Worm (Caenorhabditis elegans) whole organism, mixed stage, embryonic: ENCODE data around the gene F38B2.2.

Experiments used
- M03D4.4 ChIP-seq: sonication (generic microtip); optimal IDR thresholded peaks from 2 replicates; lab custom pipeline; 2017; ENCODE audit warnings: mild to moderate bottlenecking, missing genetic modification characterization, missing compliant biosample characterization
- bed-3 ChIP-seq: fragments of 200-800 bp; sonication (Bioruptor generic); optimal IDR thresholded peaks from 3 replicates; lab custom pipeline; 2018; ENCODE audit warnings: mild to moderate bottlenecking, missing genetic modification characterization, moderate library complexity, missing compliant biosample characterization
- ceh-39 ChIP-seq: fragments of 150-350 bp; optimal IDR thresholded peaks from 2 replicates; lab custom pipeline; 2014; ENCODE audit warnings: missing biosample characterization, missing genetic modification characterization
- ceh-43 ChIP-seq: fragments of 200-800 bp; sonication (Bioruptor generic); optimal IDR thresholded peaks from 2 replicates; lab custom pipeline; 2018; ENCODE audit warnings: mild to moderate bottlenecking, missing genetic modification characterization, moderate library complexity, missing compliant biosample characterization
- ceh-83 ChIP-seq: fragments of 200-800 bp; sonication (Bioruptor generic); optimal IDR thresholded peaks from 2 replicates; lab custom pipeline; 2018; ENCODE audit warnings: mild to moderate bottlenecking, missing genetic modification characterization, missing compliant biosample characterization
- ces-1 ChIP-seq: fragments of 150-350 bp; optimal IDR thresholded peaks from 2 replicates; lab custom pipeline; 2014; ENCODE audit warnings: missing biosample characterization, missing genetic modification reagents, missing genetic modification characterization
- cnd-1 ChIP-seq: fragments of 200-800 bp; sonication (Bioruptor generic); optimal IDR thresholded peaks from 2 replicates; lab custom pipeline; 2018; ENCODE audit warnings: mild to moderate bottlenecking, missing genetic modification characterization, missing compliant biosample characterization
- drap-1 ChIP-seq: fragments of 200-800 bp; sonication (Bioruptor generic); optimal IDR thresholded peaks from 3 replicates; lab custom pipeline; 2018; ENCODE audit warnings: mild to moderate bottlenecking, missing genetic modification characterization, missing compliant biosample characterization
- elt-1 ChIP-seq: sonication (generic microtip); optimal IDR thresholded peaks from 2 replicates; lab custom pipeline; 2017; ENCODE audit warnings: missing genetic modification characterization, mild to moderate bottlenecking, missing compliant biosample characterization, antibody characterized with exemption, moderate library complexity, borderline replicate concordance; ENCODE audit not compliant: insufficient read depth
- elt-3 ChIP-seq: fragments of 150-350 bp; optimal IDR thresholded peaks from 2 replicates; lab custom pipeline; 2014; ENCODE audit warnings: missing biosample characterization, missing genetic modification characterization
- flh-1 ChIP-seq: fragments of 200-800 bp; sonication (Bioruptor generic); optimal IDR thresholded peaks from 2 replicates; lab custom pipeline; 2018; ENCODE audit warnings: mild to moderate bottlenecking, missing genetic modification characterization, moderate library complexity, missing compliant biosample characterization
- ham-2 ChIP-seq: fragments of 200-800 bp; sonication (Bioruptor generic); optimal IDR thresholded peaks from 2 replicates; lab custom pipeline; 2018; ENCODE audit warnings: mild to moderate bottlenecking, missing genetic modification characterization, missing compliant biosample characterization
- hlh-1 ChIP-seq: fragments of 150-350 bp; optimal IDR thresholded peaks from 2 replicates; lab custom pipeline; 2014; ENCODE audit warnings: missing biosample characterization, missing genetic modification reagents, missing genetic modification characterization
- lin-13 ChIP-seq: fragments of 150-350 bp; optimal IDR thresholded peaks from 2 replicates; lab custom pipeline; 2014; ENCODE audit warnings: missing biosample characterization, missing genetic modification characterization
- lin-32 ChIP-seq: fragments of 200-800 bp; sonication (Bioruptor generic); optimal IDR thresholded peaks from 2 replicates; lab custom pipeline; 2018; ENCODE audit warnings: mild to moderate bottlenecking, missing genetic modification characterization, missing compliant biosample characterization
- lsy-2 ChIP-seq: fragments of 150-350 bp; optimal IDR thresholded peaks from 2 replicates; lab custom pipeline; 2014; ENCODE audit warnings: missing biosample characterization, missing genetic modification characterization
- mab-5 ChIP-seq: fragments of 150-350 bp; optimal IDR thresholded peaks from 2 replicates; lab custom pipeline; 2014; ENCODE audit warnings: missing biosample characterization, missing genetic modification characterization
- mep-1 ChIP-seq: fragments of 150-350 bp; optimal IDR thresholded peaks from 2 replicates; lab custom pipeline; 2017; ENCODE audit warnings: missing biosample characterization, missing genetic modification reagents, missing genetic modification characterization, inconsistent platforms
- mls-2 ChIP-seq: sonication (generic microtip); optimal IDR thresholded peaks from 2 replicates; lab custom pipeline; 2016; ENCODE audit warnings: mild to moderate bottlenecking, missing genetic modification characterization, moderate library complexity, missing compliant biosample characterization
- nhr-12 ChIP-seq: fragments of 150-350 bp; optimal IDR thresholded peaks from 2 replicates; lab custom pipeline; 2014; ENCODE audit warnings: missing biosample characterization, missing genetic modification characterization
- nhr-237 ChIP-seq: fragments of 150-350 bp; optimal IDR thresholded peaks from 2 replicates; lab custom pipeline; 2014; ENCODE audit warnings: missing biosample characterization, missing genetic modification characterization
- nhr-28 ChIP-seq: fragments of 150-350 bp; optimal IDR thresholded peaks from 2 replicates; lab custom pipeline; 2014; ENCODE audit warnings: missing biosample characterization, missing genetic modification characterization
- nhr-76 ChIP-seq: sonication (generic microtip); optimal IDR thresholded peaks from 2 replicates; lab custom pipeline; 2017; ENCODE audit warnings: missing biosample characterization, missing genetic modification characterization
- pha-4 ChIP-seq: fragments of 150-350 bp; optimal IDR thresholded peaks from 2 replicates; lab custom pipeline; 2018; ENCODE audit warnings: missing biosample characterization, missing genetic modification reagents, missing genetic modification characterization
- tbx-8 ChIP-seq: fragments of 200-800 bp; sonication (Bioruptor generic); optimal IDR thresholded peaks from 2 replicates; lab custom pipeline; 2018; ENCODE audit warnings: mild to moderate bottlenecking, missing genetic modification characterization, moderate library complexity, missing compliant biosample characterization
- unc-120 ChIP-seq: sonication (generic microtip); optimal IDR thresholded peaks from 2 replicates; lab custom pipeline; 2017; ENCODE audit warnings: missing genetic modification characterization, missing compliant biosample characterization; ENCODE audit not compliant: poor library complexity, severe bottlenecking
- unc-39 ChIP-seq: fragments of 150-350 bp; optimal IDR thresholded peaks from 2 replicates; lab custom pipeline; 2014; ENCODE audit warnings: missing biosample characterization, missing genetic modification characterization
- unc-62 ChIP-seq: fragments of 150-350 bp; optimal IDR thresholded peaks from 2 replicates; lab custom pipeline; 2014; ENCODE audit warnings: missing biosample characterization, missing genetic modification reagents, missing genetic modification characterization
- zip-8 ChIP-seq: fragments of 150-350 bp; optimal IDR thresholded peaks from 2 replicates; lab custom pipeline; 2014; ENCODE audit warnings: missing biosample characterization, missing genetic modification characterization

The F38B2.2 gene

DNA sequence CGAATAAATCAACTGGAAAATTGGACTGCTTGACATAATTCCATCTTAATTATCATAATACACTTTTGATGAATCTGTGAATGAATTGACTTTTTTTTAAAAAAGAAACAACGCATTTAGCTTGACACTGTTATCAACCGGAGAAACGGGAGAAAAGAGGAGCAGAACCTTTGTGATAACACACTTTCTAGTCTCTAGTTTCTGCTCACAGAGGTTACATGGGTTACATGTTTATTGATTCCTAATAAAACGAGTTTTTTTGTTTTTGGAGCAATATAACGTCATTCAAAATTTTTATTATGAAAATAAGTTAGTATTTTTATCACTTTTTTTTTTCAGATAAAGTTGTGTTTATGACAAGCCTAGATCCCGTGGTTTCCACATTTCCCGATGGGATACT, 38.8 kb upstream of the F38B2.2 start, which contains the start of gene hizr-1:
Gene hizr-1 (plus strand): TSS at position 340 of the 400 bp plus-strand sequence.
- TF ChIP-seq pha-4 (tag; lab: Kevin White, UChicago) (no peak), ceh-83 (no peak), unc-120 (tag; lab: Kevin White, UChicago) (no peak), nhr-237 (tag; lab: Kevin White, UChicago) (no peak), nhr-76 (tag; lab: Kevin White, UChicago) (no peak), ceh-39 (tag; lab: Kevin White, UChicago) (no peak), ham-2 (GFP tag; lab: Kevin White, UChicago) (no peak)

DNA sequence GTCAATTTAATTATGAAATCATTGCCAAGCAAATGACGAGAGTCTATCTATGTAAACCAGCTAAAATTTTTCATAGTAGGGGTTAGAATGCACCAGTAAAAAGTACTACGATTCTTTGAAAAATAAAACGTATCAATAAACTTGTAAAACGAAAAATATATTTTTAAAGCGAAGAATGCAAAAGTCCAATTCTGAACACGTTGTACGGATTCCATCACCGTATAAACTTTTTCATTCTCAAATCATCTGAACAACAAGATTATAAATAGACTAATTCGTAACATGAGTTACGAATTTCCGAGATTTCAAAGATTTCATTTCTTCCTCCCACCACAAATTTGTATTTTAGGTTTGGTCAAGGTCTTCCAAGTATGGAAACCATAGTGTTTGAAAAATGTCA, 37.6 kb upstream of the F38B2.2 start, which contains the start of gene nlp-57:
Gene nlp-57 (plus strand): TSS at position 301 of the 400 bp plus-strand sequence.
- TF ChIP-seq elt-3 (tag; lab: Kevin White, UChicago) (no peak), hlh-1 (tag; lab: Kevin White, UChicago) (no peak), mep-1 (tag; lab: Kevin White, UChicago) (no peak), ceh-83 (no peak), flh-1 (GFP tag; lab: Kevin White, UChicago) (no peak)
- TF ChIP-seq, all 35 proteins: peak for 0

- TF ChIP-seq mep-1 (tag; lab: Kevin White, UChicago) (no peak), unc-120 (tag; lab: Kevin White, UChicago) (no peak), cnd-1 (tag; lab: Kevin White, UChicago) (no peak), ceh-39 (tag; lab: Kevin White, UChicago) (no peak), mab-5 (tag; lab: Kevin White, UChicago) (no peak), bed-3 (GFP tag; lab: Kevin White, UChicago) (no peak), nhr-12 (tag; lab: Kevin White, UChicago) (no peak), mls-2 (tag; lab: Kevin White, UChicago) (no peak), nhr-76 (tag; lab: Kevin White, UChicago) (no peak), ceh-43 (GFP tag; lab: Kevin White, UChicago) (no peak), unc-62 (no peak), ceh-83 (no peak), nhr-28 (tag; lab: Kevin White, UChicago) (no peak), lin-32 (GFP tag; lab: Kevin White, UChicago) (no peak)
Measured at ce11 chrX:11315392-11315791, 36.2 kb upstream of the F38B2.2 start, which contains the start of gene F08G12.11. Gene F08G12.11 (minus strand): TSS chrX:11315572.

- TF ChIP-seq ceh-39 (tag; lab: Kevin White, UChicago) = no peak
- no peak for TF ChIP-seq unc-120 (tag; lab: Kevin White, UChicago)
- no peak for TF ChIP-seq ces-1 (GFP tag; lab: Kevin White, UChicago)
- TF ChIP-seq elt-1 = no peak
- TF ChIP-seq nhr-237 (tag; lab: Kevin White, UChicago) = no peak
- no peak for TF ChIP-seq lin-13
- TF ChIP-seq mab-5 (tag; lab: Kevin White, UChicago) = no peak
- TF ChIP-seq zip-8 (tag; lab: Kevin White, UChicago) = no peak
- no peak for TF ChIP-seq unc-62
- TF ChIP-seq ceh-83 = no peak
- TF ChIP-seq bed-3 (GFP tag; lab: Kevin White, UChicago) = no peak
Measured at ce11 chrX:11310285-11310838, 31.2 kb upstream of the F38B2.2 start, which contains the start of gene F08G12.5. Gene F08G12.5 (minus strand): TSS chrX:11310285.

DNA sequence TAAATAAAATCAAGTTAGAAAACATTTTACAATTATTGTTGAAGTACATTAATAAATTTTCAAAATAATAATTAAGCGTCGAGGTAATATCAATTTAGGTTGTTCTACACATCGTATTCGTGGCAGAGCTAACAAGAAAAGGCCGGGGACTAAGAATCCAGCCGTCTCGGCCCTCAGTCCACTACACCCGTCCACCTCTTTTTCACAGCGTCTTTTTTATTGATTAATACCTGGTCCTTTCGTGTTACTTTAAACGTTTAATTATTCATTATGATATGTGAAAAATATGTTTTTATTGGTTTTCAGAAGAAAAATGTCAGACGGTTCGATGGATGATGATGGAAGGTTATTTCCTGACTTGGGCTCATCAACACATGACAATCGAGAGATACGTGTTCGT, 27.9 kb upstream of the F38B2.2 start, which contains the start of gene vhl-1:
Gene vhl-1 (plus strand): TSS at position 301 of the 400 bp plus-strand sequence.
- no peak for TF ChIP-seq elt-1
- TF ChIP-seq flh-1 (GFP tag; lab: Kevin White, UChicago) = no peak
- no peak for TF ChIP-seq lin-13
- no peak for TF ChIP-seq cnd-1 (tag; lab: Kevin White, UChicago)
- no peak for TF ChIP-seq hlh-1 (tag; lab: Kevin White, UChicago)
- TF ChIP-seq nhr-28 (tag; lab: Kevin White, UChicago) = no peak
- no peak for TF ChIP-seq ham-2 (GFP tag; lab: Kevin White, UChicago)
- no peak for TF ChIP-seq tbx-8 (GFP tag; lab: Kevin White, UChicago)
- no peak for TF ChIP-seq unc-39
- TF ChIP-seq mls-2 (tag; lab: Kevin White, UChicago) = no peak
- no peak for TF ChIP-seq elt-3 (tag; lab: Kevin White, UChicago)
- no peak for TF ChIP-seq M03D4.4 (tag; lab: Kevin White, UChicago)
- no peak for TF ChIP-seq lsy-2 (tag; lab: Kevin White, UChicago)
- TF ChIP-seq bed-3 (GFP tag; lab: Kevin White, UChicago) = no peak
- no peak for TF ChIP-seq ceh-39 (tag; lab: Kevin White, UChicago)
- TF ChIP-seq nhr-12 (tag; lab: Kevin White, UChicago) = no peak
- TF ChIP-seq lin-32 (GFP tag; lab: Kevin White, UChicago) = no peak
- no peak for TF ChIP-seq unc-62
- TF ChIP-seq drap-1 (GFP tag; lab: Kevin White, UChicago) = no peak
- TF ChIP-seq unc-120 (tag; lab: Kevin White, UChicago) = no peak
